Worm (Caenorhabditis elegans): ENCODE data around the gene jmjd-1.1.
A peak's percentile ranks its signal among the peaks of the same experiment; 100 is the strongest.

jmjd-1.1 gene

ce11 chrII:11806256-11806655 is at the start of gene jmjd-1.1:
jmjd-1.1 (plus strand) TSS chrII:11806556.
- TF ChIP-seq lir-1 (GFP tag; conservative IDR thresholded peaks at IDR 0.05) (no peak), madf-10 (tag; optimal IDR thresholded peaks at IDR 0.05) (no peak), Y56A3A.18 (GFP tag; IDR thresholded peaks at IDR 0.05) (no peak), zfh-2 (GFP tag; conservative IDR thresholded peaks at IDR 0.05) (no peak), ztf-26 (tag; optimal IDR thresholded peaks at IDR 0.05) (no peak), ceh-27 (GFP tag; optimal IDR thresholded peaks at IDR 0.05) (no peak), F57C9.4 (tag; optimal IDR thresholded peaks at IDR 0.05) (no peak), ccch-3 (GFP tag; optimal IDR thresholded peaks at IDR 0.05) (no peak), Y53G8AR.9 (GFP tag; conservative IDR thresholded peaks at IDR 0.05) (no peak), rpc-1 (optimal IDR thresholded peaks at IDR 0.05) (no peak), rpc-1 (tag; optimal IDR thresholded peaks at IDR 0.05) (no peak), nfyb-1 (GFP tag; IDR thresholded peaks at IDR 0.05) (no peak), lin-54 (GFP tag; optimal IDR thresholded peaks at IDR 0.05) (no peak), rcor-1 (GFP tag; IDR thresholded peaks at IDR 0.05) (no peak), zim-3 (tag; optimal IDR thresholded peaks at IDR 0.05) (no peak), hmg-20 (GFP tag; IDR thresholded peaks at IDR 0.05) (no peak)

- TF ChIP-seq B0035.1 (tag; optimal IDR thresholded peaks at IDR 0.05) (no peak), pbrm-1 (GFP tag; IDR thresholded peaks at IDR 0.05) (no peak), xnd-1 (tag; optimal IDR thresholded peaks at IDR 0.05) (peak; percentile 18), nhr-120 (GFP tag; IDR thresholded peaks at IDR 0.05) (no peak), zfh-2 (GFP tag; conservative IDR thresholded peaks at IDR 0.05) (peak; percentile 45; the same call in 1 of the 2 replicates), Y56A3A.18 (GFP tag; IDR thresholded peaks at IDR 0.05) (peak; percentile 33; the same call in 1 of the 2 replicates), snpc-3.4 (tag; optimal IDR thresholded peaks at IDR 0.05) (peak; percentile 45), let-607 (tag; optimal IDR thresholded peaks at IDR 0.05) (peak in 1 of 2 experiments; percentile 65), mes-4 (tag; optimal IDR thresholded peaks at IDR 0.05) (no peak), hlh-26 (GFP tag; conservative IDR thresholded peaks at IDR 0.05) (no peak), ztf-22 (GFP tag; optimal IDR thresholded peaks at IDR 0.05) (peak; percentile 24), nfya-1 (tag; optimal IDR thresholded peaks at IDR 0.05; ENCODE audit: borderline replicate concordance, insufficient read depth) (no peak), hrde-1 (tag; optimal IDR thresholded peaks at IDR 0.05; ENCODE audit: borderline replicate concordance) (no peak), athp-1 (tag; optimal IDR thresholded peaks at IDR 0.05) (peak; percentile 33), F33H1.4 (GFP tag; IDR thresholded peaks at IDR 0.05) (no peak), lin-26 (GFP tag; IDR thresholded peaks at IDR 0.05) (peak; percentile 79), unc-62 (GFP tag; optimal IDR thresholded peaks at IDR 0.05) (no peak), fkh-3 (tag; optimal IDR thresholded peaks at IDR 0.05) (no peak), dox-1 (GFP tag; IDR thresholded peaks at IDR 0.05) (peak; percentile 77), lsl-1 (GFP tag; optimal IDR thresholded peaks at IDR 0.05) (peak; percentile 44), snpc-1.1 (tag; optimal IDR thresholded peaks at IDR 0.05; ENCODE audit: insufficient read depth) (peak; percentile 86), ceh-58 (GFP tag; IDR thresholded peaks at IDR 0.05) (no peak), cebp-2 (GFP tag; IDR thresholded peaks at IDR 0.05) (no peak), F57C9.4 (tag; optimal IDR thresholded peaks at IDR 0.05) (no peak), Y53F4B.3 (GFP tag; IDR thresholded peaks at IDR 0.05) (no peak), F57A8.1 (GFP tag; optimal IDR thresholded peaks at IDR 0.05) (no peak), repo-1 (tag; optimal IDR thresholded peaks at IDR 0.05) (no peak), ztf-26 (tag; optimal IDR thresholded peaks at IDR 0.05) (peak; percentile 75), egl-18 (GFP tag; IDR thresholded peaks at IDR 0.05) (no peak), rec-8 (tag; optimal IDR thresholded peaks at IDR 0.05) (no peak), ccch-3 (GFP tag; optimal IDR thresholded peaks at IDR 0.05) (no peak), lir-1 (GFP tag; conservative IDR thresholded peaks at IDR 0.05) (no peak), hmg-20 (GFP tag; IDR thresholded peaks at IDR 0.05) (no peak), nhr-27 (tag; optimal IDR thresholded peaks at IDR 0.05) (no peak), attf-3 (GFP tag; conservative IDR thresholded peaks at IDR 0.05) (no peak), zim-3 (tag; optimal IDR thresholded peaks at IDR 0.05) (peak; percentile 61), gei-17 (GFP tag; optimal IDR thresholded peaks at IDR 0.05) (peak; percentile 15), T26A5.8 (tag; optimal IDR thresholded peaks at IDR 0.05) (no peak)
Observed at ce11 chrII:11756684-11757107, 49.7 kb upstream of the jmjd-1.1 start.
